Worm (Caenorhabditis elegans) whole organism, L4/young adult: Measurements from ENCODE around the gene Y39A1C.1.

Experiments used
- W03F9.2 ChIP-seq: fragments of 150-350 bp; optimal IDR thresholded peaks from 2 replicates; lab custom pipeline; 2014; ENCODE audit warnings: missing biosample characterization, missing genetic modification characterization
- dao-5 ChIP-seq: sonication (generic microtip); optimal IDR thresholded peaks from 2 replicates; lab custom pipeline; 2016; ENCODE audit warnings: missing genotype, missing genetic modification characterization, moderate library complexity, missing compliant biosample characterization
- him-1 ChIP-seq: sonication (generic microtip); optimal IDR thresholded peaks from 2 replicates; lab custom pipeline; 2016; ENCODE audit warnings: missing genotype, missing genetic modification reagents, missing genetic modification characterization, missing compliant biosample characterization

ce11 chrIII:10870814-10871213 lies 15.6 kb downstream of the Y39A1C.1 start:
- no peak for TF ChIP-seq him-1 (tag; lab: Kevin White, UChicago)
- TF ChIP-seq W03F9.2 = no peak
- TF ChIP-seq dao-5 = no peak
